Worm (Caenorhabditis elegans) whole organism, L3 larva: Measurements from ENCODE around the gene ZK512.4.

Experiments
- elt-1 ChIP-seq: fragments of 150-350 bp; optimal IDR thresholded peaks from 2 replicates; lab custom pipeline; 2014; ENCODE audit warnings: missing biosample characterization, missing genetic modification characterization
- elt-2 ChIP-seq: sonication (generic microtip); optimal IDR thresholded peaks from 2 replicates; lab custom pipeline; 2016; ENCODE audit warnings: missing genetic modification reagents, mild to moderate bottlenecking, missing genetic modification characterization, missing compliant biosample characterization
- elt-3 ChIP-seq, 3 experiments: fragments of 150-350 bp in 1 of 3; sonication (generic microtip) in 2 of 3; optimal IDR thresholded peaks; 2 replicates in 2 of 3; 4 replicates in 1 of 3; lab custom pipeline; 2014 to 2017; ENCODE audit warnings: missing biosample characterization in 3 of 3, missing genetic modification characterization in 3 of 3
- nfya-1 ChIP-seq: sonication (generic microtip); optimal IDR thresholded peaks from 2 replicates; lab custom pipeline; 2017; ENCODE audit warnings: missing genetic modification characterization, mild to moderate bottlenecking, missing compliant biosample characterization, antibody characterized with exemption, moderate library complexity; ENCODE audit not compliant: insufficient read depth
- nhr-11 ChIP-seq: fragments of 150-350 bp; optimal IDR thresholded peaks from 2 replicates; lab custom pipeline; 2014; ENCODE audit warnings: missing biosample characterization, missing genetic modification characterization
- nhr-237 ChIP-seq: fragments of 150-350 bp; optimal IDR thresholded peaks from 2 replicates; lab custom pipeline; 2014; ENCODE audit warnings: missing biosample characterization, missing genetic modification characterization
- nhr-76 ChIP-seq: fragments of 150-350 bp; sonication (generic microtip); optimal IDR thresholded peaks from 5 replicates; lab custom pipeline; 2014; ENCODE audit warnings: missing biosample characterization, missing genetic modification characterization
- tbx-2 ChIP-seq: sonication (generic microtip); optimal IDR thresholded peaks from 2 replicates; lab custom pipeline; 2016; ENCODE audit warnings: mild to moderate bottlenecking, missing genetic modification characterization, missing compliant biosample characterization

ce11 chrIII:9118921-9119606 is 26.1 kb upstream of the ZK512.4 start, which contains the start of gene ced-11:
- TF ChIP-seq nhr-11 (no peak), nfya-1 (tag; lab: Kevin White, UChicago) (no peak), elt-2 (tag; lab: Kevin White, UChicago) (no peak), elt-1 (tag; lab: Kevin White, UChicago) (no peak), tbx-2 (tag; lab: Kevin White, UChicago) (no peak), nhr-76 (no peak), elt-3 (tag; optimal IDR thresholded peaks at IDR 0.05; lab: Kevin White, UChicago) (no peak), nhr-237 (tag; lab: Kevin White, UChicago) (no peak)
